Worm (Caenorhabditis elegans) whole organism, L3 larva: ENCODE measurements around the gene slc-17.1.

Experiments
- ZK546.5 ChIP-seq: sonication (generic microtip); optimal IDR thresholded peaks from 2 replicates; lab custom pipeline; 2017; ENCODE audit warnings: missing biosample characterization, missing genetic modification characterization
- aly-2 ChIP-seq: fragments of 150-350 bp; optimal IDR thresholded peaks from 2 replicates; lab custom pipeline; 2014; ENCODE audit warnings: missing biosample characterization, missing genetic modification characterization
- ama-1 ChIP-seq: fragments of 150-350 bp; optimal IDR thresholded peaks from 2 replicates; lab custom pipeline; 2018
- ceh-16 ChIP-seq: sonication (generic microtip); optimal IDR thresholded peaks from 2 replicates; lab custom pipeline; 2017; ENCODE audit warnings: missing biosample characterization, missing genetic modification characterization
- ceh-9 ChIP-seq: sonication (generic microtip); optimal IDR thresholded peaks from 2 replicates; lab custom pipeline; 2018; ENCODE audit warnings: missing biosample characterization, missing genetic modification characterization
- egl-27 ChIP-seq: sonication (generic microtip); optimal IDR thresholded peaks from 4 replicates; lab custom pipeline; 2017; ENCODE audit warnings: missing biosample characterization, missing genetic modification reagents, missing genetic modification characterization
- elt-1 ChIP-seq: fragments of 150-350 bp; optimal IDR thresholded peaks from 2 replicates; lab custom pipeline; 2014; ENCODE audit warnings: missing biosample characterization, missing genetic modification characterization
- elt-3 ChIP-seq, 3 experiments: fragments of 150-350 bp in 1 of 3; sonication (generic microtip) in 2 of 3; optimal IDR thresholded peaks; 2 replicates in 2 of 3; 4 replicates in 1 of 3; lab custom pipeline; 2014 to 2017; ENCODE audit warnings: missing biosample characterization in 3 of 3, missing genetic modification characterization in 3 of 3
- eor-1 ChIP-seq, 2 experiments: fragments of 150-350 bp; optimal IDR thresholded peaks; 2 replicates each; lab custom pipeline; 2014 to 2018; ENCODE audit warnings: missing biosample characterization in 2 of 2, missing genetic modification characterization in 2 of 2
- fkh-10 ChIP-seq: sonication (generic microtip); optimal IDR thresholded peaks from 2 replicates; lab custom pipeline; 2017; ENCODE audit warnings: missing biosample characterization, missing genetic modification reagents, missing genetic modification characterization
- fkh-2 ChIP-seq: fragments of 150-350 bp; optimal IDR thresholded peaks from 2 replicates; lab custom pipeline; 2014; ENCODE audit warnings: missing biosample characterization, missing genetic modification reagents, missing genetic modification characterization
- hmg-11 ChIP-seq: sonication (generic microtip); optimal IDR thresholded peaks from 2 replicates; lab custom pipeline; 2016; ENCODE audit warnings: missing genetic modification characterization, missing compliant biosample characterization
- jun-1 ChIP-seq: fragments of 150-350 bp; optimal IDR thresholded peaks from 2 replicates; lab custom pipeline; 2014; ENCODE audit warnings: missing biosample characterization, missing genetic modification reagents, missing genetic modification characterization
- lin-15B ChIP-seq: fragments of 150-350 bp; optimal IDR thresholded peaks from 2 replicates; lab custom pipeline; 2014; ENCODE audit warnings: missing biosample characterization, missing genetic modification characterization
- lin-39 ChIP-seq: fragments of 150-350 bp; optimal IDR thresholded peaks from 2 replicates; lab custom pipeline; 2018; ENCODE audit warnings: missing biosample characterization, missing genetic modification reagents, missing genetic modification characterization
- lsy-12 ChIP-seq: sonication (generic microtip); optimal IDR thresholded peaks from 2 replicates; lab custom pipeline; 2016; ENCODE audit warnings: mild to moderate bottlenecking, missing genetic modification characterization, missing compliant biosample characterization
- mdl-1 ChIP-seq: fragments of 150-350 bp; optimal IDR thresholded peaks from 2 replicates; lab custom pipeline; 2014; ENCODE audit warnings: missing biosample characterization, missing genetic modification characterization
- nfya-1 ChIP-seq: sonication (generic microtip); optimal IDR thresholded peaks from 2 replicates; lab custom pipeline; 2017; ENCODE audit warnings: missing genetic modification characterization, mild to moderate bottlenecking, missing compliant biosample characterization, antibody characterized with exemption, moderate library complexity; ENCODE audit not compliant: insufficient read depth
- nhr-12 ChIP-seq: fragments of 150-350 bp; optimal IDR thresholded peaks from 2 replicates; lab custom pipeline; 2014; ENCODE audit warnings: missing biosample characterization, missing genetic modification characterization
- nhr-23 ChIP-seq: fragments of 150-350 bp; optimal IDR thresholded peaks from 2 replicates; lab custom pipeline; 2014; ENCODE audit warnings: missing biosample characterization, missing genetic modification reagents, missing genetic modification characterization
- nhr-25 ChIP-seq: sonication (generic microtip); optimal IDR thresholded peaks from 2 replicates; lab custom pipeline; 2017; ENCODE audit warnings: missing biosample characterization, missing genetic modification characterization
- nhr-28 ChIP-seq: fragments of 150-350 bp; optimal IDR thresholded peaks from 2 replicates; lab custom pipeline; 2014; ENCODE audit warnings: missing biosample characterization, missing genetic modification characterization
- nhr-43 ChIP-seq: sonication (generic microtip); optimal IDR thresholded peaks from 2 replicates; lab custom pipeline; 2016; ENCODE audit warnings: mild to moderate bottlenecking, missing genetic modification characterization, missing compliant biosample characterization; ENCODE audit not compliant: poor library complexity, severe bottlenecking
- nhr-76 ChIP-seq: fragments of 150-350 bp; sonication (generic microtip); optimal IDR thresholded peaks from 5 replicates; lab custom pipeline; 2014; ENCODE audit warnings: missing biosample characterization, missing genetic modification characterization
- pha-4 ChIP-seq: fragments of 150-350 bp; optimal IDR thresholded peaks from 2 replicates; lab custom pipeline; 2014; ENCODE audit warnings: missing biosample characterization, missing genetic modification reagents, missing genetic modification characterization
- sea-2 ChIP-seq: fragments of 150-350 bp; sonication (generic microtip); optimal IDR thresholded peaks from 4 replicates; lab custom pipeline; 2014; ENCODE audit warnings: missing biosample characterization, missing genetic modification reagents, missing genetic modification characterization
- snpc-4 ChIP-seq: fragments of 150-350 bp; optimal IDR thresholded peaks from 2 replicates; lab custom pipeline; 2014; ENCODE audit warnings: missing biosample characterization, missing genetic modification characterization
- unc-62 ChIP-seq: fragments of 150-350 bp; sonication (generic microtip); optimal IDR thresholded peaks from 4 replicates; lab custom pipeline; 2014; ENCODE audit warnings: missing biosample characterization, missing genetic modification reagents, missing genetic modification characterization
- zag-1 ChIP-seq: fragments of 150-350 bp; optimal IDR thresholded peaks from 2 replicates; lab custom pipeline; 2014; ENCODE audit warnings: missing biosample characterization, missing genetic modification characterization
- ztf-4 ChIP-seq: fragments of 150-350 bp; optimal IDR thresholded peaks from 2 replicates; lab custom pipeline; 2014; ENCODE audit warnings: missing biosample characterization, missing genetic modification characterization

slc-17.1 gene

ce11 chrX:17427778-17428177 is 36.9 kb downstream of the slc-17.1 start:
- TF ChIP-seq nfya-1: peak; percentile 25
- TF ChIP-seq elt-1: peak; percentile 94
- TF ChIP-seq nhr-25 (tag; lab: Kevin White, UChicago): peak; percentile 60
- peak in 1 of 3 experiments; percentile 25 for TF ChIP-seq elt-3 (tag; optimal IDR thresholded peaks at IDR 0.05; lab: Kevin White, UChicago)
- peak; percentile 55 for TF ChIP-seq unc-62 (GFP tag; lab: Kevin White, UChicago)
- TF ChIP-seq nhr-43: peak; percentile 52
- no peak for TF ChIP-seq ZK546.5 (tag; lab: Kevin White, UChicago)
- no peak for TF ChIP-seq lin-15B (tag; lab: Kevin White, UChicago)
- peak; percentile 76 for TF ChIP-seq nhr-23
- TF ChIP-seq, all 47 proteins: peak for 7

ce11 chrX:17426712-17427111 is 38.0 kb downstream of the slc-17.1 start:
- TF ChIP-seq jun-1 (tag; lab: Kevin White, UChicago) (no peak), hmg-11 (tag; lab: Kevin White, UChicago) (no peak), egl-27 (tag; lab: Kevin White, UChicago) (no peak), ceh-9 (no peak), snpc-4 (no peak), nhr-12 (tag; lab: Kevin White, UChicago) (no peak)
- TF ChIP-seq, all 47 proteins: peak for 0

- no peak for TF ChIP-seq nhr-25 (tag; lab: Kevin White, UChicago)
These were observed 40.1 kb downstream of the slc-17.1 start for ce11 chrX:17424595-17424913.

ce11 chrX:17423894-17424594 is 40.7 kb downstream of the slc-17.1 start:
- TF ChIP-seq nhr-25 (tag; lab: Kevin White, UChicago): peak; percentile 70
- peak; percentile 82 for TF ChIP-seq elt-1
- peak; percentile 37 for TF ChIP-seq nhr-43
- TF ChIP-seq lin-15B (tag; lab: Kevin White, UChicago): no peak
- no peak for TF ChIP-seq ceh-16 (tag; lab: Kevin White, UChicago)
- no peak for TF ChIP-seq hmg-11 (tag; lab: Kevin White, UChicago)
- peak; percentile 49 for TF ChIP-seq ama-1 (lab: Kevin White, UChicago)
- peak; percentile 15 for TF ChIP-seq nfya-1
- TF ChIP-seq fkh-10 (GFP tag; lab: Kevin White, UChicago): no peak
- no peak for TF ChIP-seq sea-2 (GFP tag; lab: Kevin White, UChicago)

- no peak for TF ChIP-seq sea-2 (GFP tag; lab: Kevin White, UChicago)
- peak; percentile 26 for TF ChIP-seq nhr-25 (tag; lab: Kevin White, UChicago)
- TF ChIP-seq nhr-76 (tag; lab: Kevin White, UChicago): no peak
- TF ChIP-seq, all 47 proteins: peak for 1
These were observed 42.1 kb downstream of the slc-17.1 start for ce11 chrX:17422593-17422992.

- TF ChIP-seq nhr-28 (tag; lab: Kevin White, UChicago) (no peak), ceh-16 (tag; lab: Kevin White, UChicago) (no peak), nhr-25 (tag; lab: Kevin White, UChicago) (peak; percentile 45), ztf-4 (tag; lab: Kevin White, UChicago) (no peak), mdl-1 (no peak), snpc-4 (no peak), lin-39 (tag; lab: Kevin White, UChicago) (peak; percentile 2), nhr-43 (peak; percentile 89), nhr-23 (peak; percentile 46), zag-1 (tag; lab: Kevin White, UChicago) (no peak), nhr-76 (tag; lab: Kevin White, UChicago) (no peak), elt-3 (tag; optimal IDR thresholded peaks at IDR 0.05; lab: Kevin White, UChicago) (peak; percentile 26 to 78 (median 41))
These were observed 43.1 kb downstream of the slc-17.1 start, which contains the start of gene osm-11 for ce11 chrX:17421532-17422078. Gene osm-11 (minus strand): TSS chrX:17421582.

- TF ChIP-seq nhr-43: peak; percentile 81
- TF ChIP-seq ama-1 (lab: Kevin White, UChicago): peak; percentile 99
- TF ChIP-seq jun-1 (tag; lab: Kevin White, UChicago): peak; percentile 20
- TF ChIP-seq lsy-12 (tag; lab: Kevin White, UChicago): peak; percentile 69
- TF ChIP-seq aly-2: no peak
- TF ChIP-seq pha-4 (tag; lab: Kevin White, UChicago): no peak
- TF ChIP-seq nfya-1: peak; percentile 32
- TF ChIP-seq ztf-4 (tag; lab: Kevin White, UChicago): peak; percentile 24
- TF ChIP-seq nhr-25 (tag; lab: Kevin White, UChicago): peak; percentile 74
- no peak for TF ChIP-seq nhr-28 (tag; lab: Kevin White, UChicago)
- TF ChIP-seq eor-1 (tag; optimal IDR thresholded peaks at IDR 0.05; lab: Kevin White, UChicago): no peak
- no peak for TF ChIP-seq fkh-2
These were observed 43.9 kb downstream of the slc-17.1 start for ce11 chrX:17420585-17421459.
